Worm (Caenorhabditis elegans): Measurements from ENCODE around the gene abch-1.

Gene abch-1

ce11 chrII:6482762-6483161, 48.7 kb downstream of the abch-1 start:
- TF ChIP-seq B0310.2 (tag; optimal IDR thresholded peaks at IDR 0.05) (no peak), pes-1 (GFP tag; IDR thresholded peaks at IDR 0.05) (no peak), ets-7 (tag; optimal IDR thresholded peaks at IDR 0.05) (no peak), hnd-1 (tag; optimal IDR thresholded peaks at IDR 0.05) (no peak), ama-1 (optimal IDR thresholded peaks at IDR 0.05) (no peak), ceh-36 (tag; optimal IDR thresholded peaks at IDR 0.05) (no peak), aly-1 (tag; optimal IDR thresholded peaks at IDR 0.05) (no peak), flt-1 (GFP tag; IDR thresholded peaks at IDR 0.05) (no peak), F13C5.2 (tag; optimal IDR thresholded peaks at IDR 0.05) (no peak), sea-1 (GFP tag; conservative IDR thresholded peaks at IDR 0.05) (no peak)

- TF ChIP-seq hmbx-1 (tag; optimal IDR thresholded peaks at IDR 0.05): no peak
- no peak for TF ChIP-seq tbx-37 (GFP tag; conservative IDR thresholded peaks at IDR 0.05)
- TF ChIP-seq tra-4 (tag; optimal IDR thresholded peaks at IDR 0.05): no peak
- no peak for TF ChIP-seq ets-7 (tag; optimal IDR thresholded peaks at IDR 0.05)
- no peak for TF ChIP-seq ceh-36 (tag; optimal IDR thresholded peaks at IDR 0.05)
- no peak for TF ChIP-seq flt-1 (GFP tag; IDR thresholded peaks at IDR 0.05)
- no peak for TF ChIP-seq ceh-13 (GFP tag; optimal IDR thresholded peaks at IDR 0.05)
- no peak for TF ChIP-seq B0310.2 (tag; optimal IDR thresholded peaks at IDR 0.05)
- no peak for TF ChIP-seq hnd-1 (tag; optimal IDR thresholded peaks at IDR 0.05)
- TF ChIP-seq tbx-11 (GFP tag; IDR thresholded peaks at IDR 0.05): no peak
- no peak for TF ChIP-seq sea-1 (GFP tag; conservative IDR thresholded peaks at IDR 0.05)
- no peak for TF ChIP-seq ama-1 (optimal IDR thresholded peaks at IDR 0.05)
- TF ChIP-seq F13C5.2 (tag; optimal IDR thresholded peaks at IDR 0.05): no peak
- TF ChIP-seq aly-1 (tag; optimal IDR thresholded peaks at IDR 0.05): no peak
- no peak for TF ChIP-seq scrt-1 (GFP tag; IDR thresholded peaks at IDR 0.05)
- TF ChIP-seq pes-1 (GFP tag; IDR thresholded peaks at IDR 0.05): no peak
- TF ChIP-seq hmg-4 (GFP tag; optimal IDR thresholded peaks at IDR 0.05): no peak
Measured at ce11 chrII:6482102-6482501, 49.3 kb downstream of the abch-1 start, which contains the start of gene del-10. Gene del-10, minus strand, starts transcription at chrII:6482125.

Measured in whole organism, early embryonic.